Worm (Caenorhabditis elegans) whole organism, L3 larva: ENCODE measurements around the gene sago-1.

Experiments used
- ceh-16 ChIP-seq: sonication (generic microtip); optimal IDR thresholded peaks from 2 replicates; lab custom pipeline; 2017; ENCODE audit warnings: missing biosample characterization, missing genetic modification characterization
- ceh-9 ChIP-seq: sonication (generic microtip); optimal IDR thresholded peaks from 2 replicates; lab custom pipeline; 2018; ENCODE audit warnings: missing biosample characterization, missing genetic modification characterization
- egl-27 ChIP-seq: sonication (generic microtip); optimal IDR thresholded peaks from 4 replicates; lab custom pipeline; 2017; ENCODE audit warnings: missing biosample characterization, missing genetic modification reagents, missing genetic modification characterization
- elt-2 ChIP-seq: sonication (generic microtip); optimal IDR thresholded peaks from 2 replicates; lab custom pipeline; 2016; ENCODE audit warnings: missing genetic modification reagents, mild to moderate bottlenecking, missing genetic modification characterization, missing compliant biosample characterization
- fkh-2 ChIP-seq: fragments of 150-350 bp; optimal IDR thresholded peaks from 2 replicates; lab custom pipeline; 2014; ENCODE audit warnings: missing biosample characterization, missing genetic modification reagents, missing genetic modification characterization
- fos-1 ChIP-seq: fragments of 150-350 bp; optimal IDR thresholded peaks from 2 replicates; lab custom pipeline; 2014; ENCODE audit warnings: missing biosample characterization, missing genetic modification characterization
- jun-1 ChIP-seq: fragments of 150-350 bp; optimal IDR thresholded peaks from 2 replicates; lab custom pipeline; 2014; ENCODE audit warnings: missing biosample characterization, missing genetic modification reagents, missing genetic modification characterization
- nhr-23 ChIP-seq: fragments of 150-350 bp; optimal IDR thresholded peaks from 2 replicates; lab custom pipeline; 2014; ENCODE audit warnings: missing biosample characterization, missing genetic modification reagents, missing genetic modification characterization
- nhr-237 ChIP-seq: fragments of 150-350 bp; optimal IDR thresholded peaks from 2 replicates; lab custom pipeline; 2014; ENCODE audit warnings: missing biosample characterization, missing genetic modification characterization
- nhr-28 ChIP-seq: fragments of 150-350 bp; optimal IDR thresholded peaks from 2 replicates; lab custom pipeline; 2014; ENCODE audit warnings: missing biosample characterization, missing genetic modification characterization
- pha-4 ChIP-seq: fragments of 150-350 bp; optimal IDR thresholded peaks from 2 replicates; lab custom pipeline; 2014; ENCODE audit warnings: missing biosample characterization, missing genetic modification reagents, missing genetic modification characterization
- pqm-1 ChIP-seq: fragments of 150-350 bp; optimal IDR thresholded peaks from 2 replicates; lab custom pipeline; 2017; ENCODE audit warnings: missing biosample characterization, missing genetic modification characterization, inconsistent platforms
- snpc-4 ChIP-seq: fragments of 150-350 bp; optimal IDR thresholded peaks from 2 replicates; lab custom pipeline; 2014; ENCODE audit warnings: missing biosample characterization, missing genetic modification characterization
- tbx-2 ChIP-seq: sonication (generic microtip); optimal IDR thresholded peaks from 2 replicates; lab custom pipeline; 2016; ENCODE audit warnings: mild to moderate bottlenecking, missing genetic modification characterization, missing compliant biosample characterization
- unc-39 ChIP-seq: sonication (generic microtip); optimal IDR thresholded peaks from 4 replicates; lab custom pipeline; 2017; ENCODE audit warnings: missing biosample characterization, missing genetic modification characterization
- ztf-11 ChIP-seq: fragments of 150-350 bp; optimal IDR thresholded peaks from 2 replicates; lab custom pipeline; 2014; ENCODE audit warnings: missing biosample characterization, missing genetic modification characterization

The sago-1 gene

ce11 chrV:6354786-6355185 lies 51.2 kb downstream of the sago-1 start:
- TF ChIP-seq tbx-2 (tag; lab: Kevin White, UChicago) (no peak), nhr-23 (tag; lab: Kevin White, UChicago) (peak; percentile 28), ceh-9 (tag; lab: Kevin White, UChicago) (no peak), ztf-11 (tag; lab: Kevin White, UChicago) (no peak), snpc-4 (no peak), egl-27 (tag; lab: Kevin White, UChicago) (no peak), ceh-16 (no peak), jun-1 (tag; lab: Kevin White, UChicago) (no peak)

DNA sequence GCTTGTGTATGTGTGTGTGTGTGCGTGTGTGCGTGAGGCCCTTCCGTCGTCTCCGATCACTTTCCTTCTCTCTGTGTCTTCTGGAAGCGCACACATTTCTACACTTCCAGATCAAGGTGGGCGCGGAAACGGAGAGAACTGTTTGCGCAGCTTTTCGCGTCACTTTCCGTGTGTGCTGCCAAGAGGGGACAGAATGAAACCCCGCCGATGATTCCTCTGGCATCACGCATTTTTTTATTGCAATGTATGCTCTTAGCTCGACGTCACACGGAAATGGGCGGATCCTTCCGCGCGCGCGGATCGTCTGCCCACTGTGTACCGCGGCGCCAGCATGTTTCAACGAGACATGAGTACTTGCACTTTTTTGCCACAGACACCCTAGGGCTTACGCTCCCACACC lies 51.8 kb downstream of the sago-1 start:
- peak; percentile 7 for TF ChIP-seq pha-4
- no peak for TF ChIP-seq nhr-28 (tag; lab: Kevin White, UChicago)

DNA sequence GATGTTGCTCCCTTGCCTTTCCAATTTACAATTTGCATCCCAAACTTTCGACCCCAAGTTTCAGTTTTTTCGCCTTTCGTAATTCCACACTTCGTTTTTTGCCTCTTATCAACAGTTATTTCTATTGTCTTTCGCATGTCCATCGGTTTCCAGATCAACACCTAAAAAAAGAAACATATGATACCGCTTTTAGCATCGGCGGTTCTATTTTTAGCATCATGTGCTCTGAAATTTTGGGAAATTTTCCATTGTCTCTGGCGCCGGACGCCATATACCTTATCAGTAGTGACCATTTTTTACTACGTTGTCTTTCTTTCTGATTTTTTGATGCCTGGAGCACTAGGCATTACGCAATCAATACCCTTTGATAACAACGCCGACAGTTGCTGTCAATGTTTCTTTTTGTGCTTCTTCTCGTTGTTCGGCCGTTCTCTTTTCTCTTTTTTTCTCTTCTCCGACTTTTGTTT lies 52.4 kb downstream of the sago-1 start, which contains the start of gene bcl-11:
Gene bcl-11 (plus strand): TSS at position 51 of the 467 bp plus-strand sequence.
- TF ChIP-seq pqm-1 (tag; lab: Kevin White, UChicago) = peak; percentile 90
- TF ChIP-seq tbx-2 (tag; lab: Kevin White, UChicago) = no peak
- TF ChIP-seq nhr-237 (tag; lab: Kevin White, UChicago) = no peak
- no peak for TF ChIP-seq fos-1 (tag; lab: Kevin White, UChicago)
- no peak for TF ChIP-seq unc-39 (tag; lab: Kevin White, UChicago)
- TF ChIP-seq pha-4 = peak; percentile 19
- TF ChIP-seq jun-1 (tag; lab: Kevin White, UChicago) = peak; percentile 13
- TF ChIP-seq elt-2 = peak; percentile 94

- TF ChIP-seq egl-27 (tag; lab: Kevin White, UChicago) = no peak
- no peak for TF ChIP-seq elt-2
- no peak for TF ChIP-seq fkh-2 (tag; lab: Kevin White, UChicago)
- TF ChIP-seq snpc-4 = no peak
- peak; percentile 74 for TF ChIP-seq pha-4
- no peak for TF ChIP-seq jun-1 (tag; lab: Kevin White, UChicago)
Measured at ce11 chrV:6357236-6357635, 53.7 kb downstream of the sago-1 start.
